Worm (Caenorhabditis elegans) whole organism, young adult: ENCODE data around the gene pes-9.

Experiments
- B0261.1 ChIP-seq: sonication (generic microtip); optimal IDR thresholded peaks from 2 replicates; lab custom pipeline; 2016; ENCODE audit warnings: mild to moderate bottlenecking, missing genetic modification characterization, moderate library complexity, missing compliant biosample characterization
- B0336.3 ChIP-seq: fragments of 200-800 bp; sonication (Bioruptor generic); IDR thresholded peaks from 2 replicates; pipeline ENCODE4 v1.3.6; 2022; ENCODE audit warnings: missing genetic modification characterization, missing compliant biosample characterization
- F37B4.10 ChIP-seq: fragments of 200-800 bp; sonication (Bioruptor generic); IDR thresholded peaks from 2 replicates; pipeline ENCODE4 v1.3.6; 2022; ENCODE audit warnings: missing genetic modification characterization, missing compliant biosample characterization
- F57A8.1 ChIP-seq: fragments of 200-800 bp; sonication (Bioruptor generic); optimal IDR thresholded peaks from 2 replicates; lab custom pipeline; 2018; ENCODE audit warnings: mild to moderate bottlenecking, missing genetic modification characterization, moderate library complexity, missing compliant biosample characterization
- K11D2.4 ChIP-seq: fragments of 200-800 bp; sonication (Bioruptor generic); IDR thresholded peaks from 2 replicates; pipeline ENCODE4 v1.3.6; 2022; ENCODE audit warnings: missing genetic modification reagents, missing genetic modification characterization, missing compliant biosample characterization
- T26A5.8 ChIP-seq: sonication (generic microtip); optimal IDR thresholded peaks from 2 replicates; lab custom pipeline; 2016; ENCODE audit warnings: missing genetic modification characterization, missing compliant biosample characterization
- Y56A3A.18 ChIP-seq: fragments of 200-800 bp; sonication (Bioruptor generic); IDR thresholded peaks from 2 replicates; pipeline ENCODE4 v1.3.6; 2022; ENCODE audit warnings: missing genetic modification reagents, missing genetic modification characterization, missing compliant biosample characterization
- ZK185.1 ChIP-seq: sonication (generic microtip); optimal IDR thresholded peaks from 2 replicates; lab custom pipeline; 2016; ENCODE audit warnings: mild to moderate bottlenecking, missing genetic modification characterization, missing compliant biosample characterization; ENCODE audit not compliant: poor library complexity, severe bottlenecking
- aptf-2 ChIP-seq: fragments of 200-800 bp; sonication (Bioruptor generic); conservative IDR thresholded peaks from 2 replicates; pipeline ENCODE4 v1.3.6; 2022; ENCODE audit warnings: missing genetic modification reagents, missing genetic modification characterization, missing compliant biosample characterization
- attf-3 ChIP-seq: fragments of 200-800 bp; sonication (Bioruptor generic); conservative IDR thresholded peaks from 2 replicates; pipeline ENCODE4 v1.3.6; 2022; ENCODE audit warnings: missing genetic modification reagents, missing genetic modification characterization, missing compliant biosample characterization
- attf-5 ChIP-seq: fragments of 200-800 bp; sonication (Bioruptor generic); optimal IDR thresholded peaks from 2 replicates; lab custom pipeline; 2018; ENCODE audit warnings: mild to moderate bottlenecking, missing genetic modification characterization, missing compliant biosample characterization
- attf-6 ChIP-seq: fragments of 200-800 bp; sonication (Bioruptor generic); IDR thresholded peaks from 2 replicates; pipeline ENCODE4 v1.3.6; 2022; ENCODE audit warnings: missing genetic modification reagents, missing genetic modification characterization, missing compliant biosample characterization
- bed-1 ChIP-seq: fragments of 200-800 bp; sonication (Bioruptor generic); IDR thresholded peaks from 2 replicates; pipeline ENCODE4 v1.3.6; 2022; ENCODE audit warnings: missing genetic modification reagents, missing genetic modification characterization, missing compliant biosample characterization
- ccch-3 ChIP-seq: fragments of 200-800 bp; sonication (Bioruptor generic); optimal IDR thresholded peaks from 2 replicates; lab custom pipeline; 2018; ENCODE audit warnings: mild to moderate bottlenecking, missing genetic modification characterization, missing compliant biosample characterization
- ceh-100 ChIP-seq: fragments of 200-800 bp; sonication (Bioruptor generic); IDR thresholded peaks from 2 replicates; pipeline ENCODE4 v1.3.6; 2022; ENCODE audit warnings: missing genetic modification reagents, missing genetic modification characterization, missing compliant biosample characterization
- die-1 ChIP-seq: sonication (generic microtip); optimal IDR thresholded peaks from 2 replicates; lab custom pipeline; 2016; ENCODE audit warnings: missing genotype, mild to moderate bottlenecking, missing genetic modification characterization, missing compliant biosample characterization
- dpff-1 ChIP-seq: sonication (generic microtip); optimal IDR thresholded peaks from 2 replicates; lab custom pipeline; 2017; ENCODE audit warnings: mild to moderate bottlenecking, missing genetic modification characterization, missing compliant biosample characterization
- egl-18 ChIP-seq: fragments of 200-800 bp; sonication (Bioruptor generic); IDR thresholded peaks from 2 replicates; pipeline ENCODE4 v1.3.6; 2022; ENCODE audit warnings: missing genetic modification reagents, missing genetic modification characterization, missing compliant biosample characterization
- ets-4 ChIP-seq: fragments of 200-800 bp; sonication (Bioruptor generic); optimal IDR thresholded peaks from 2 replicates; lab custom pipeline; 2018; ENCODE audit warnings: mild to moderate bottlenecking, missing genetic modification characterization, missing compliant biosample characterization
- hlh-26 ChIP-seq: fragments of 200-800 bp; sonication (Bioruptor generic); conservative IDR thresholded peaks from 2 replicates; pipeline ENCODE4 v1.3.6; 2022; ENCODE audit warnings: missing genetic modification reagents, missing genetic modification characterization, missing compliant biosample characterization
- hmg-1.2 ChIP-seq: fragments of 200-800 bp; sonication (Bioruptor generic); IDR thresholded peaks from 2 replicates; pipeline ENCODE4 v1.3.6; 2022; ENCODE audit warnings: missing genetic modification reagents, missing genetic modification characterization, missing compliant biosample characterization
- hmg-20 ChIP-seq: fragments of 200-800 bp; sonication (Bioruptor generic); IDR thresholded peaks from 2 replicates; pipeline ENCODE4 v1.3.6; 2022; ENCODE audit warnings: missing genetic modification reagents, missing genetic modification characterization, missing compliant biosample characterization
- hrde-1 ChIP-seq: sonication (generic microtip); optimal IDR thresholded peaks from 2 replicates; lab custom pipeline; 2016; ENCODE audit warnings: missing genetic modification characterization, mild to moderate bottlenecking, missing compliant biosample characterization, moderate library complexity, missing genotype, missing genetic modification reagents, borderline replicate concordance
- lin-40 ChIP-seq: sonication (generic microtip); optimal IDR thresholded peaks from 2 replicates; lab custom pipeline; 2016; ENCODE audit warnings: missing genetic modification characterization, mild to moderate bottlenecking, missing compliant biosample characterization, missing genotype, missing genetic modification reagents
- lin-54 ChIP-seq: fragments of 200-800 bp; sonication (Bioruptor generic); optimal IDR thresholded peaks from 2 replicates; lab custom pipeline; 2018; ENCODE audit warnings: mild to moderate bottlenecking, missing genetic modification characterization, missing compliant biosample characterization
- lsl-1 ChIP-seq: fragments of 200-800 bp; sonication (Bioruptor generic); optimal IDR thresholded peaks from 2 replicates; lab custom pipeline; 2018; ENCODE audit warnings: mild to moderate bottlenecking, missing genetic modification characterization, moderate library complexity, missing compliant biosample characterization
- nfya-1 ChIP-seq: sonication (generic microtip); optimal IDR thresholded peaks from 2 replicates; lab custom pipeline; 2017; ENCODE audit warnings: antibody characterized with exemption, missing compliant biosample characterization, missing genetic modification characterization, borderline replicate concordance; ENCODE audit not compliant: insufficient read depth
- nfyb-1 ChIP-seq: fragments of 200-800 bp; sonication (Bioruptor generic); IDR thresholded peaks from 2 replicates; pipeline ENCODE4 v1.3.6; 2022; ENCODE audit warnings: missing genetic modification reagents, missing genetic modification characterization, missing compliant biosample characterization
- nhr-90 ChIP-seq: sonication (generic microtip); optimal IDR thresholded peaks from 2 replicates; lab custom pipeline; 2016; ENCODE audit warnings: missing genotype, mild to moderate bottlenecking, missing genetic modification characterization, missing compliant biosample characterization
- pbrm-1 ChIP-seq: fragments of 200-800 bp; sonication (Bioruptor generic); IDR thresholded peaks from 2 replicates; pipeline ENCODE4 v1.3.6; 2022; ENCODE audit warnings: missing genetic modification reagents, missing genetic modification characterization, missing compliant biosample characterization
- rcor-1 ChIP-seq: fragments of 200-800 bp; sonication (Bioruptor generic); IDR thresholded peaks from 2 replicates; pipeline ENCODE4 v1.3.6; 2022; ENCODE audit warnings: missing genetic modification reagents, missing genetic modification characterization, missing compliant biosample characterization
- sea-2 ChIP-seq: fragments of 200-800 bp; sonication (Bioruptor generic); IDR thresholded peaks from 2 replicates; pipeline ENCODE4 v1.3.6; 2022; ENCODE audit warnings: missing genetic modification characterization, missing compliant biosample characterization
- snpc-1.1 ChIP-seq: sonication (generic microtip); optimal IDR thresholded peaks from 2 replicates; lab custom pipeline; 2017; ENCODE audit warnings: missing genetic modification characterization, mild to moderate bottlenecking, missing compliant biosample characterization, antibody characterized with exemption, moderate library complexity, missing genotype, missing genetic modification reagents; ENCODE audit not compliant: insufficient read depth
- snpc-3.4 ChIP-seq: sonication (generic microtip); optimal IDR thresholded peaks from 2 replicates; lab custom pipeline; 2017; ENCODE audit warnings: missing genetic modification characterization, mild to moderate bottlenecking, missing compliant biosample characterization, antibody characterized with exemption, moderate library complexity, missing genotype, missing genetic modification reagents
- sptf-2 ChIP-seq: fragments of 200-800 bp; sonication (Bioruptor generic); optimal IDR thresholded peaks from 2 replicates; lab custom pipeline; 2018; ENCODE audit warnings: mild to moderate bottlenecking, missing genetic modification characterization, missing compliant biosample characterization
- zfh-2 ChIP-seq: fragments of 200-800 bp; sonication (Bioruptor generic); conservative IDR thresholded peaks from 2 replicates; pipeline ENCODE4 v1.3.6; 2022; ENCODE audit warnings: missing genetic modification reagents, missing genetic modification characterization, missing compliant biosample characterization
- ztf-18 ChIP-seq: sonication (generic microtip); optimal IDR thresholded peaks from 2 replicates; lab custom pipeline; 2016; ENCODE audit warnings: missing genotype, mild to moderate bottlenecking, missing genetic modification characterization, missing compliant biosample characterization
- ztf-3 ChIP-seq: fragments of 200-800 bp; sonication (Bioruptor generic); optimal IDR thresholded peaks from 2 replicates; lab custom pipeline; 2018; ENCODE audit warnings: mild to moderate bottlenecking, missing genetic modification characterization, missing compliant biosample characterization

The pes-9 gene

DNA sequence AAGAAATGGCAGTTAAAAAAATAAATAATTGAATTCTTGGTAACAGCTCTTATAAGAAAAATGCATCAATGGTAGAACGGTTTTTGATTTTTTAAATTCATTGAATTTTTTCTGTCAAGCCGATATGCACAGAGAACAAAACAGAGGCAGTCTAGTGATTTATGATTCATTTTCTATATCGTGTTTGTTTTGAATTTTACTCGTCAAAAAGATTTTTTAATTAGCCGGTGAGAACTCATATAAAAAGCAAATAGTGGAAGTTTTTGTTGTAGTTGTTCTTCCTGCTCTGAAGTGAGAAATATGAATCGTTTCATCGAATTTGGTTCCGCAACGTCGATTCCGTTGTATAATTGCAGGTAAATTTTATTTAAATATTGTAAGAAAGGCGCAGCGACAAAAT lies 37.5 kb downstream of the pes-9 start, which contains the start of gene srt-32:
TSS of gene srt-32 (plus strand) at position 301 of the 400 bp plus-strand sequence.
- TF ChIP-seq lin-40 (tag; lab: Kevin White, UChicago) (no peak), snpc-3.4 (no peak), die-1 (tag; lab: Kevin White, UChicago) (no peak)

DNA sequence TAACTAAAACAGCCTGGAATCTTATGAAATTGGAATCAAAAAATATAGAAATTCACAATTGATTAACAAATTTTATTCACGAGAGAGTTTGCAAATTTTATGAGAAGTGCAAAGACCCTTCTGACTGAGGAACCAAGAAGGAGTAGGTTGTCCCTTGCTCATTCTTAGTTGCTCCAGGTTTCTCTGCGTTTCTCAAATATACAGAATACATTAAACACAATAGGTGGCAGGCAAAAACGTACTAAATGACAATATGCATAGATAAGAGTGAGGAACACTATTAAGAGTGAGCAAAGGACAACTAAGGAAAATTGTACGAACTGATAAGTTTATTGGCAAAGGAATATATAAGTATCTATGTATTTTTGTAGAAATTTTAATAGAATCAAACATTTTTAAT lies 38.1 kb downstream of the pes-9 start, which contains the start of gene C53A5.9:
TSS of gene C53A5.9 (minus strand) at position 101 of the 400 bp plus-strand sequence.
- TF ChIP-seq hrde-1 (tag; lab: Kevin White, UChicago) = no peak
- TF ChIP-seq lin-54 (GFP tag; lab: Kevin White, UChicago) = no peak
- TF ChIP-seq lsl-1 (GFP tag; lab: Kevin White, UChicago) = no peak
- TF ChIP-seq nhr-90 (tag; lab: Kevin White, UChicago) = no peak

DNA sequence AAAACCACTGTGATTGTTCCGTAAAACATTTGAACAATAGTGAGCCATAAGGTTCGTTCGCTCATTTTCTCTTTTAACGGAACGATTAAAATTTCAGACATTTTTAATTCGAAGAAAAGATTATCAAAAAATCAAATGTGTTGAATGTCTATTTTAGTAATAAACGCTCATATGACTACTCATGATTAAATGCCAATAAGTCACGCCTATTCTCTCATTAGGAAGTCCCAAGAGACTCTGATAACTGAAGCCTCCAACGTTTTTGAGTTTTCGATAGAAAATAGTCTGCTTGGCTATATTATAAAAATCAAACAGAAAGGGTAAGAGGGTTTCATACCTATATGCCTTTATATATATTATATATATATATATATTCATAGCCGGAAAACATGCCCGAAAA lies 40.6 kb downstream of the pes-9 start, which contains the start of gene srg-47:
TSS of gene srg-47 (minus strand) at position 101 of the 400 bp plus-strand sequence.
- TF ChIP-seq F37B4.10 (GFP tag; lab: Robert Waterston, UW) = no peak
- TF ChIP-seq B0336.3 (GFP tag; lab: Robert Waterston, UW) = no peak
- no peak for TF ChIP-seq attf-6 (GFP tag; lab: Robert Waterston, UW)
- TF ChIP-seq ZK185.1 (tag; lab: Kevin White, UChicago) = no peak
- TF ChIP-seq sptf-2 (GFP tag; lab: Kevin White, UChicago) = no peak
- TF ChIP-seq ztf-18 (tag; lab: Kevin White, UChicago) = no peak
- TF ChIP-seq F57A8.1 (GFP tag; lab: Kevin White, UChicago) = no peak
- TF ChIP-seq snpc-1.1 (tag; lab: Kevin White, UChicago) = no peak
- TF ChIP-seq pbrm-1 (GFP tag; lab: Robert Waterston, UW) = no peak
- no peak for TF ChIP-seq bed-1

DNA sequence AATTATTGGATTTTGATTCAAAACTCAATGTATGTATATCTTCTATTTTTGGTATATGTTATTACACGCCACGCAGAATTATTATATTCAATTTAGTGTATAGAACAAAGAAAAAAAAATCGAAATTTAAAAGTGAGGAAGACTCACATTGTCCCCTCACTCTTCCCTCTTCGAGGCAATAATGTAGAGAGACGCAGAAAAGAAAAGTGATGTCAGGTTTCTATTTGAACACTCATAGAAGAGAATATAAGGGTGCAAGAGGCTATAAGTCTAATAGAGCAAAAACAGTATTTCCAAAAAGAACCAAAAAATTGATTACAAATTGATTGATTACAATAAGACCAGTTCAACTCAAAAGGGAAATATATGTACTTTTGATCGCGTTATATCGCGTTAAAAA lies 48.3 kb downstream of the pes-9 start:
- TF ChIP-seq pbrm-1 (GFP tag; lab: Robert Waterston, UW) = no peak
- no peak for TF ChIP-seq hmg-20
- no peak for TF ChIP-seq B0261.1 (tag; lab: Kevin White, UChicago)
- TF ChIP-seq hmg-1.2 (GFP tag; lab: Robert Waterston, UW) = no peak
- TF ChIP-seq aptf-2 (GFP tag; lab: Robert Waterston, UW) = no peak
- no peak for TF ChIP-seq attf-5
- TF ChIP-seq zfh-2 (GFP tag; lab: Robert Waterston, UW) = no peak
- no peak for TF ChIP-seq lin-40 (tag; lab: Kevin White, UChicago)
- no peak for TF ChIP-seq ets-4 (GFP tag; lab: Kevin White, UChicago)
- no peak for TF ChIP-seq ceh-100
- no peak for TF ChIP-seq nfyb-1 (GFP tag; lab: Robert Waterston, UW)
- TF ChIP-seq hlh-26 (GFP tag; lab: Robert Waterston, UW) = no peak
- no peak for TF ChIP-seq T26A5.8 (tag; lab: Kevin White, UChicago)

DNA sequence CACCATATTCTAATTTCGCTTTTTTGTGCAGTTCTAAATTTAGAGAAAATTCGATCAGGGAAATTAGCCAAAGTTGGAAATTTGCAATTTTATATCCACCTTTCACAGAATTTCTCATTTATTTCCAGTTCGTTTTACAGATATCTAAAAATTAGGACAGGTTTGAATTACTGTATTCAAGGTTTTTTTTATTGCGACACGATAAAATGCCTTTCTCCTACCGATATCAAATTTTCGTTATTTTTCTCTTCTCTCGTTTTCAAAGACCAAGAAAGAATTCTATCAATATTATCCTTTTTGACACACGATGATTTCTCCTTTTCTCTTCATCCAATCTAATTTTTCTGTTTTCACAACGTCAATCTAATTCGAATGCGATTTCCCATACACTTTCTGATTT lies 50.3 kb downstream of the pes-9 start, which contains the start of gene C53A5.13:
TSS of gene C53A5.13 (plus strand) at position 301 of the 400 bp plus-strand sequence.
- TF ChIP-seq Y56A3A.18 (GFP tag; lab: Robert Waterston, UW) (no peak), attf-3 (GFP tag; lab: Robert Waterston, UW) (no peak), egl-18 (GFP tag; lab: Robert Waterston, UW) (no peak), ZK185.1 (tag; lab: Kevin White, UChicago) (no peak), sea-2 (GFP tag; lab: Robert Waterston, UW) (no peak), ets-4 (GFP tag; lab: Kevin White, UChicago) (no peak), F37B4.10 (GFP tag; lab: Robert Waterston, UW) (no peak), ccch-3 (no peak), K11D2.4 (GFP tag; lab: Robert Waterston, UW) (no peak), nfya-1 (tag; lab: Kevin White, UChicago) (no peak), ztf-3 (GFP tag; lab: Kevin White, UChicago) (no peak), dpff-1 (tag; lab: Kevin White, UChicago) (no peak), rcor-1 (GFP tag; lab: Robert Waterston, UW) (no peak)
